Fruit fly (Drosophila melanogaster): Measurements from ENCODE around the gene CG31664.
A peak's percentile ranks its signal among the peaks of the same experiment; 100 is the strongest.

Gene CG31664

dm6 chr2L:1826400-1826799, at the start of gene CG31664:
CG31664 (minus strand) TSS chr2L:1826500.
- TF ChIP-seq Hr83 (GFP tag; optimal IDR thresholded peaks at IDR 0.05; ENCODE audit: poor library complexity, severe bottlenecking) = no peak
- TF ChIP-seq CG32264 (GFP tag; optimal IDR thresholded peaks at IDR 0.05) = no peak

DNA sequence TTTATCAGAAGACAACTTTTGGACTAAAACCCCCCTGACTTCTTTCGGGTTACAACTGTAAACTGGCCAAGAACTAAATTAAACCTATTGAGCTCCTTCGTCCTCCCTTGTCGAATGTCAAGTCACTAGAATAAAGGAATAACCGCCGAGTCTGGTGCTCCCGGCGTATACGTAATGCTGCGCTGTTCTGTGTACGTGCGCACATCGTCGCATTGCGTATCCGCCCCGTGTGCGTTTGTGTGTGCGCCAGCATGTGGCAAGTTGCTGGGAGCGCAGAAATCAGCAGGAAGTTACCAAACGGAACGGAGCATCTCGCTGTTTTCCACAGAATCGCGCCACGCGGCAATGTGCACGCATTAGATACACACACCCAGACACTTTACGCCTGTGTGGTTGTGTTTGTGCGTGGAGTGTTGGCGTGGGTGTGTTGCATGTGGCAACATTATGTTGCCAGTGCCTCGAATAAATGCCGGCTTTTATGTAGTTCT, 47.4 kb upstream of the CG31664 start:
- TF ChIP-seq brk (GFP tag; optimal IDR thresholded peaks at IDR 0.05) (no peak), dmrt93B (GFP tag; optimal IDR thresholded peaks at IDR 0.05) (no peak), br (GFP tag; optimal IDR thresholded peaks at IDR 0.05) (no peak), rgr (GFP tag; optimal IDR thresholded peaks at IDR 0.05) (no peak)

DNA sequence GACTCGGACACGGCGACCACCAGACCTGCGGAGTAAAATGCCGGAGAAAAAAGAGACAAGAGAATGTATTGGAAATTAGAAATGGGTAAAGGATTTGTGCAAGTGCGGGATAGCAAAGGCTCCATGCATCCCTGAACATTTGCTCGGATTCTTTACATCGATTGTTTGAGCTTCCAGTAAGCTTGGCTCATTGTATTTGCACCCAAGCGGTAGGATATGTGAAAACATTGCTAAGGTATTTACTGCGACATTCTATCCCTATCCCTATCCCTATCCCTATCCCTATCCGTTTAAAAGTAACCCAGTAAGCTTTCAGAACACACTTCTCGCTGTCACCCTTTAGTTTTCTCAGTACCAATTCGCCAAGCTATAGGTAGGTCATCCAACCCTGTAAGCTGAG, 43.2 kb upstream of the CG31664 start, which contains the start of gene CG7295:
CG7295 (plus strand) TSS at position 301 of the 400 bp plus-strand sequence.
- TF ChIP-seq fru (GFP tag; optimal IDR thresholded peaks at IDR 0.05) (no peak), rgr (GFP tag; optimal IDR thresholded peaks at IDR 0.05) (no peak), GATAd (GFP tag; optimal IDR thresholded peaks at IDR 0.05) (no peak), CG32264 (GFP tag; optimal IDR thresholded peaks at IDR 0.05) (no peak), brk (GFP tag; optimal IDR thresholded peaks at IDR 0.05) (no peak), woc (GFP tag; optimal IDR thresholded peaks at IDR 0.05) (no peak), lola (GFP tag; optimal IDR thresholded peaks at IDR 0.05) (no peak)

DNA sequence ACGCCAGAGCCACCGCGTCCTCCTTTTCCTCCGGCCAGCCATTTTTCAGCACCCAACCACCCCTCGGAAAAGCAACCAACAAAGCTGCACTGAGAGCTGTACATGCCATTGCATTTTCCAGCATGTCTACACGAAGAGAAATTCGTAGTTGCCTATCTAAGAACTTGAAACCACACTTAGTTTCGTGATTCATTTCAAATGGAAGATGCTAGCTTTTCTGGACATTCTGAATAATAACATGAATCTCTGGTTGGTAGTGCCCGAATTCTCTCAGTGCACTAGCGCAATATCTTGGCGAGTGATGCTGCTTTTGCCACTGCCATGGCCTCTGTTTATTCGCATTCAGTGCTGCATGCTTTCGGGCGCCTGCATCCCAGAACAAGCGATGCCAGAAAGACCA, 35.7 kb upstream of the CG31664 start:
- TF ChIP-seq dl (GFP tag; optimal IDR thresholded peaks at IDR 0.05; ENCODE audit: insufficient read depth in 1 of 2, partially characterized antibody in 2 of 2) (no peak), fru (GFP tag; optimal IDR thresholded peaks at IDR 0.05) (peak; percentile 20)

DNA sequence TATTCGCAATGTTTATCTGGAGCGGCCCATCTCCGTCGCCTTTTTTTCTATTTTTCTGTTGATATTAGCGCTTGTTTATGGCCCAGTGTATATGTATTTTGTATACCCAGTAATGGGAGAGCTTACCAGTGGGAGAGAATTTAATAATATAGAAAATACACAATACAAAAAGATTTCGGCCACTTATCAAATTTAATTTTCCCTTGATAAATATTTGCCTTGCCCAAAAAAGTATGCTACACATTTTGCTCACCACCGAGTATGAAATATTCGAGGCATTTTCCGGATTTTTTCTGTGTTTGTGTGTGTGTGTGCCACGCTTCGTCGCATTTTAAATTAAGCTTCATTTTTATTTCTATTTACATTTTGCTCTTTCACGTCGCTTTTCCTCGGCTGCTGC, 12.7 kb upstream of the CG31664 start:
- TF ChIP-seq h (GFP tag; optimal IDR thresholded peaks at IDR 0.05) (no peak), GATAd (GFP tag; optimal IDR thresholded peaks at IDR 0.05) (no peak), pan (optimal IDR thresholded peaks at IDR 0.05) (no peak), CG32264 (GFP tag; optimal IDR thresholded peaks at IDR 0.05) (no peak), sage (GFP tag; optimal IDR thresholded peaks at IDR 0.05) (no peak), sv (GFP tag; optimal IDR thresholded peaks at IDR 0.05) (no peak)

dm6 chr2L:1837717-1838368, 11.5 kb upstream of the CG31664 start:
- TF ChIP-seq br (GFP tag; optimal IDR thresholded peaks at IDR 0.05) (no peak), fru (GFP tag; optimal IDR thresholded peaks at IDR 0.05) (no peak), Dif (GFP tag; optimal IDR thresholded peaks at IDR 0.05; ENCODE audit: partially characterized antibody) (no peak), Mio (GFP tag; optimal IDR thresholded peaks at IDR 0.05) (no peak)

DNA sequence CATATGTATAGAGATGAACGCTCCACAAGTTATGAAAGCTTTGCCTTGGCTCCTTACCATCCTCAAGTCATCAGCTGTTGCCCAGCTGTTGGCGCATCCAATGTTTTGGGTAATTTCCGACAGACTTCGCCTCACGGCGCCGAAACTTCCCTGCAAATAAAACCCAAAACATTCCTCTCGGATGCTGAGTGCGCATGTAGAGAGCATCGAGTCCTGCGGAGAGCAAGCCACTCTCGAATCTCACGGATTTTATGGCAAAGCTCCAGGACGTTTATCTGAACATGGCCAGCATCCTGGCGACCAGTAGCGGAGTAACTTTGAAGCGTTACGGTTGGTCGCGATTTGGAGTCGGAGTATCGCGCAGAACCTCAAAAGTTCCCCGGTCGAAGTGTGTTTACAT, 9.9 kb upstream of the CG31664 start, which contains the start of gene wry:
wry (plus strand) TSS at position 301 of the 400 bp plus-strand sequence.
- TF ChIP-seq HLH106 (tag; optimal IDR thresholded peaks at IDR 0.05) = no peak
- no peak for TF ChIP-seq OdsH (GFP tag; optimal IDR thresholded peaks at IDR 0.05)
- TF ChIP-seq foxo (GFP tag; optimal IDR thresholded peaks at IDR 0.05) = no peak
- no peak for TF ChIP-seq Vsx2 (GFP tag; optimal IDR thresholded peaks at IDR 0.05; ENCODE audit: partially characterized antibody)
- no peak for TF ChIP-seq Sp1 (GFP tag; optimal IDR thresholded peaks at IDR 0.05)
- TF ChIP-seq Hnf4 (GFP tag; optimal IDR thresholded peaks at IDR 0.05) = no peak
- no peak for TF ChIP-seq Hr83 (GFP tag; optimal IDR thresholded peaks at IDR 0.05; ENCODE audit: poor library complexity, severe bottlenecking)
- no peak for TF ChIP-seq br (GFP tag; optimal IDR thresholded peaks at IDR 0.05)
- TF ChIP-seq ey (GFP tag; optimal IDR thresholded peaks at IDR 0.05) = no peak
- TF ChIP-seq Dif (GFP tag; optimal IDR thresholded peaks at IDR 0.05; ENCODE audit: partially characterized antibody) = no peak
- TF ChIP-seq Hr78 (GFP tag; optimal IDR thresholded peaks at IDR 0.05) = no peak
- TF ChIP-seq usp (GFP tag; optimal IDR thresholded peaks at IDR 0.05) = no peak
- TF ChIP-seq sv (GFP tag; optimal IDR thresholded peaks at IDR 0.05) = no peak
- TF ChIP-seq woc (GFP tag; optimal IDR thresholded peaks at IDR 0.05) = no peak
- TF ChIP-seq CrebA (GFP tag; optimal IDR thresholded peaks at IDR 0.05; ENCODE audit: borderline replicate concordance) = no peak
- TF ChIP-seq Myc (optimal IDR thresholded peaks at IDR 0.05) = no peak
- TF ChIP-seq h (GFP tag; optimal IDR thresholded peaks at IDR 0.05) = no peak

All from whole organism, wandering third instar larva.